Worm (Caenorhabditis elegans) whole organism, L3 larva: ENCODE measurements around the gene daf-3.

Experiments
- R02D3.7 ChIP-seq: fragments of 150-350 bp; optimal IDR thresholded peaks from 2 replicates; lab custom pipeline; 2014; ENCODE audit warnings: missing biosample characterization, missing genetic modification characterization
- ZK546.5 ChIP-seq: sonication (generic microtip); optimal IDR thresholded peaks from 2 replicates; lab custom pipeline; 2017; ENCODE audit warnings: missing biosample characterization, missing genetic modification characterization
- ama-1 ChIP-seq: fragments of 150-350 bp; optimal IDR thresholded peaks from 2 replicates; lab custom pipeline; 2018
- ceh-16 ChIP-seq: sonication (generic microtip); optimal IDR thresholded peaks from 2 replicates; lab custom pipeline; 2017; ENCODE audit warnings: missing biosample characterization, missing genetic modification characterization
- ceh-28 ChIP-seq: fragments of 150-350 bp; optimal IDR thresholded peaks from 2 replicates; lab custom pipeline; 2014; ENCODE audit warnings: missing biosample characterization, missing genetic modification reagents, missing genetic modification characterization
- ceh-82 ChIP-seq: fragments of 150-350 bp; optimal IDR thresholded peaks from 2 replicates; lab custom pipeline; 2014; ENCODE audit warnings: missing biosample characterization, missing genetic modification characterization
- daf-12 ChIP-seq: fragments of 150-350 bp; optimal IDR thresholded peaks from 2 replicates; lab custom pipeline; 2014; ENCODE audit warnings: missing biosample characterization, missing genetic modification reagents, missing genetic modification characterization
- egl-27 ChIP-seq: sonication (generic microtip); optimal IDR thresholded peaks from 4 replicates; lab custom pipeline; 2017; ENCODE audit warnings: missing biosample characterization, missing genetic modification reagents, missing genetic modification characterization
- egl-5 ChIP-seq: fragments of 150-350 bp; optimal IDR thresholded peaks from 2 replicates; lab custom pipeline; 2017; ENCODE audit warnings: missing biosample characterization, missing genetic modification reagents, missing genetic modification characterization, inconsistent platforms
- elt-1 ChIP-seq: fragments of 150-350 bp; optimal IDR thresholded peaks from 2 replicates; lab custom pipeline; 2014; ENCODE audit warnings: missing biosample characterization, missing genetic modification characterization
- elt-2 ChIP-seq: sonication (generic microtip); optimal IDR thresholded peaks from 2 replicates; lab custom pipeline; 2016; ENCODE audit warnings: missing genetic modification reagents, mild to moderate bottlenecking, missing genetic modification characterization, missing compliant biosample characterization
- elt-3 ChIP-seq, 3 experiments: fragments of 150-350 bp in 1 of 3; sonication (generic microtip) in 2 of 3; optimal IDR thresholded peaks; 2 replicates in 2 of 3; 4 replicates in 1 of 3; lab custom pipeline; 2014 to 2017; ENCODE audit warnings: missing biosample characterization in 3 of 3, missing genetic modification characterization in 3 of 3
- fkh-10 ChIP-seq: sonication (generic microtip); optimal IDR thresholded peaks from 2 replicates; lab custom pipeline; 2017; ENCODE audit warnings: missing biosample characterization, missing genetic modification reagents, missing genetic modification characterization
- fkh-2 ChIP-seq: fragments of 150-350 bp; optimal IDR thresholded peaks from 2 replicates; lab custom pipeline; 2014; ENCODE audit warnings: missing biosample characterization, missing genetic modification reagents, missing genetic modification characterization
- fos-1 ChIP-seq: fragments of 150-350 bp; optimal IDR thresholded peaks from 2 replicates; lab custom pipeline; 2014; ENCODE audit warnings: missing biosample characterization, missing genetic modification characterization
- hmg-11 ChIP-seq: sonication (generic microtip); optimal IDR thresholded peaks from 2 replicates; lab custom pipeline; 2016; ENCODE audit warnings: missing genetic modification characterization, missing compliant biosample characterization
- jun-1 ChIP-seq: fragments of 150-350 bp; optimal IDR thresholded peaks from 2 replicates; lab custom pipeline; 2014; ENCODE audit warnings: missing biosample characterization, missing genetic modification reagents, missing genetic modification characterization
- lin-15B ChIP-seq: fragments of 150-350 bp; optimal IDR thresholded peaks from 2 replicates; lab custom pipeline; 2014; ENCODE audit warnings: missing biosample characterization, missing genetic modification characterization
- mml-1 ChIP-seq: fragments of 150-350 bp; sonication (generic microtip); optimal IDR thresholded peaks from 3 replicates; lab custom pipeline; 2014; ENCODE audit warnings: missing biosample characterization, missing genetic modification characterization
- nfya-1 ChIP-seq: sonication (generic microtip); optimal IDR thresholded peaks from 2 replicates; lab custom pipeline; 2017; ENCODE audit warnings: missing genetic modification characterization, mild to moderate bottlenecking, missing compliant biosample characterization, antibody characterized with exemption, moderate library complexity; ENCODE audit not compliant: insufficient read depth
- nhr-11 ChIP-seq: fragments of 150-350 bp; optimal IDR thresholded peaks from 2 replicates; lab custom pipeline; 2014; ENCODE audit warnings: missing biosample characterization, missing genetic modification characterization
- nhr-12 ChIP-seq: fragments of 150-350 bp; optimal IDR thresholded peaks from 2 replicates; lab custom pipeline; 2014; ENCODE audit warnings: missing biosample characterization, missing genetic modification characterization
- nhr-23 ChIP-seq: fragments of 150-350 bp; optimal IDR thresholded peaks from 2 replicates; lab custom pipeline; 2014; ENCODE audit warnings: missing biosample characterization, missing genetic modification reagents, missing genetic modification characterization
- nhr-25 ChIP-seq: sonication (generic microtip); optimal IDR thresholded peaks from 2 replicates; lab custom pipeline; 2017; ENCODE audit warnings: missing biosample characterization, missing genetic modification characterization
- nhr-43 ChIP-seq: sonication (generic microtip); optimal IDR thresholded peaks from 2 replicates; lab custom pipeline; 2016; ENCODE audit warnings: mild to moderate bottlenecking, missing genetic modification characterization, missing compliant biosample characterization; ENCODE audit not compliant: poor library complexity, severe bottlenecking
- nhr-67 ChIP-seq: fragments of 150-350 bp; optimal IDR thresholded peaks from 2 replicates; lab custom pipeline; 2014; ENCODE audit warnings: missing biosample characterization, missing genetic modification characterization
- nhr-77 ChIP-seq: fragments of 150-350 bp; optimal IDR thresholded peaks from 2 replicates; lab custom pipeline; 2014; ENCODE audit warnings: missing biosample characterization, missing genetic modification characterization
- pha-4 ChIP-seq: fragments of 150-350 bp; optimal IDR thresholded peaks from 2 replicates; lab custom pipeline; 2014; ENCODE audit warnings: missing biosample characterization, missing genetic modification reagents, missing genetic modification characterization
- pqm-1 ChIP-seq: fragments of 150-350 bp; optimal IDR thresholded peaks from 2 replicates; lab custom pipeline; 2017; ENCODE audit warnings: missing biosample characterization, missing genetic modification characterization, inconsistent platforms
- sea-2 ChIP-seq: fragments of 150-350 bp; sonication (generic microtip); optimal IDR thresholded peaks from 4 replicates; lab custom pipeline; 2014; ENCODE audit warnings: missing biosample characterization, missing genetic modification reagents, missing genetic modification characterization
- skn-1 ChIP-seq: fragments of 150-350 bp; optimal IDR thresholded peaks from 2 replicates; lab custom pipeline; 2014; ENCODE audit warnings: missing biosample characterization, missing genetic modification characterization
- snpc-4 ChIP-seq: fragments of 150-350 bp; optimal IDR thresholded peaks from 2 replicates; lab custom pipeline; 2014; ENCODE audit warnings: missing biosample characterization, missing genetic modification characterization
- unc-39 ChIP-seq: sonication (generic microtip); optimal IDR thresholded peaks from 4 replicates; lab custom pipeline; 2017; ENCODE audit warnings: missing biosample characterization, missing genetic modification characterization
- unc-62 ChIP-seq: fragments of 150-350 bp; sonication (generic microtip); optimal IDR thresholded peaks from 4 replicates; lab custom pipeline; 2014; ENCODE audit warnings: missing biosample characterization, missing genetic modification reagents, missing genetic modification characterization
- zag-1 ChIP-seq: fragments of 150-350 bp; optimal IDR thresholded peaks from 2 replicates; lab custom pipeline; 2014; ENCODE audit warnings: missing biosample characterization, missing genetic modification characterization
- ztf-11 ChIP-seq: fragments of 150-350 bp; optimal IDR thresholded peaks from 2 replicates; lab custom pipeline; 2014; ENCODE audit warnings: missing biosample characterization, missing genetic modification characterization
- ztf-4 ChIP-seq: fragments of 150-350 bp; optimal IDR thresholded peaks from 2 replicates; lab custom pipeline; 2014; ENCODE audit warnings: missing biosample characterization, missing genetic modification characterization

The daf-3 gene

ce11 chrX:845443-845842 lies 20.2 kb upstream of the daf-3 start:
- TF ChIP-seq elt-2 (tag; lab: Kevin White, UChicago), result no peak
- TF ChIP-seq, all 47 proteins: peak for 0

- TF ChIP-seq nfya-1 (tag; lab: Kevin White, UChicago), result peak; percentile 23
- TF ChIP-seq snpc-4, result no peak
- TF ChIP-seq, all 47 proteins: peak for 1
Measured at ce11 chrX:844649-845048, 19.4 kb upstream of the daf-3 start.

- no peak for TF ChIP-seq mml-1 (tag; lab: Kevin White, UChicago)
- no peak for TF ChIP-seq nhr-67 (tag; lab: Kevin White, UChicago)
Measured at ce11 chrX:841393-841792, 16.1 kb upstream of the daf-3 start, which contains the start of gene F39H12.3. Gene F39H12.3 (minus strand): TSS chrX:841493.

- TF ChIP-seq sea-2 (GFP tag; lab: Kevin White, UChicago) (no peak), lin-15B (no peak), nhr-77 (no peak), nfya-1 (tag; lab: Kevin White, UChicago) (no peak), nhr-43 (tag; lab: Kevin White, UChicago) (no peak), unc-39 (no peak), elt-2 (tag; lab: Kevin White, UChicago) (no peak), elt-3 (tag; optimal IDR thresholded peaks at IDR 0.05; lab: Kevin White, UChicago) (no peak), ZK546.5 (tag; lab: Kevin White, UChicago) (no peak), pha-4 (tag; lab: Kevin White, UChicago) (no peak), unc-62 (GFP tag; lab: Kevin White, UChicago) (no peak), ama-1 (lab: Kevin White, UChicago) (no peak), pqm-1 (tag; lab: Kevin White, UChicago) (no peak), elt-1 (tag; lab: Kevin White, UChicago) (no peak), ztf-11 (tag; lab: Kevin White, UChicago) (no peak), ceh-16 (tag; lab: Kevin White, UChicago) (no peak), nhr-12 (tag; lab: Kevin White, UChicago) (no peak), daf-12 (no peak), fkh-10 (no peak), ceh-28 (tag; lab: Kevin White, UChicago) (no peak)
Measured at ce11 chrX:834478-834877, 9.2 kb upstream of the daf-3 start, which contains the start of gene F39H12.1. Gene F39H12.1 (plus strand): TSS chrX:834778.

- no peak for TF ChIP-seq egl-27 (tag; lab: Kevin White, UChicago)
- no peak for TF ChIP-seq fkh-2
- no peak for TF ChIP-seq egl-5 (tag; lab: Kevin White, UChicago)
- TF ChIP-seq nhr-11 (tag; lab: Kevin White, UChicago), result no peak
- TF ChIP-seq R02D3.7 (tag; lab: Kevin White, UChicago), result no peak
- no peak for TF ChIP-seq pqm-1 (tag; lab: Kevin White, UChicago)
- no peak for TF ChIP-seq nhr-77
- TF ChIP-seq nhr-25 (tag; lab: Kevin White, UChicago), result no peak
- no peak for TF ChIP-seq ztf-4 (tag; lab: Kevin White, UChicago)
- TF ChIP-seq ceh-16 (tag; lab: Kevin White, UChicago), result no peak
- TF ChIP-seq nhr-23 (tag; lab: Kevin White, UChicago), result no peak
- no peak for TF ChIP-seq hmg-11
- TF ChIP-seq fkh-10, result no peak
- no peak for TF ChIP-seq ceh-82
- no peak for TF ChIP-seq fos-1 (tag; lab: Kevin White, UChicago)
- no peak for TF ChIP-seq skn-1
Measured at ce11 chrX:830185-830584, 4.9 kb upstream of the daf-3 start.

ce11 chrX:828603-829002 lies 3.3 kb upstream of the daf-3 start, which contains the start of gene wdr-54:
Gene wdr-54 (plus strand): TSS chrX:828903.
- TF ChIP-seq ZK546.5 (tag; lab: Kevin White, UChicago) (no peak), unc-62 (GFP tag; lab: Kevin White, UChicago) (no peak), R02D3.7 (tag; lab: Kevin White, UChicago) (no peak), nhr-77 (no peak), zag-1 (tag; lab: Kevin White, UChicago) (no peak), egl-5 (tag; lab: Kevin White, UChicago) (no peak), nhr-23 (tag; lab: Kevin White, UChicago) (no peak), ceh-82 (no peak), ceh-16 (tag; lab: Kevin White, UChicago) (no peak), jun-1 (tag; lab: Kevin White, UChicago) (no peak), ceh-28 (tag; lab: Kevin White, UChicago) (no peak)
- TF ChIP-seq, all 47 proteins: peak for 0
